Worm (Caenorhabditis elegans): ENCODE data around the gene K02F6.6.
"Not testable (repeated sequence)": the region's sequence is repeated elsewhere in the genome, so short reads cannot be mapped to it uniquely, and the experiment has no call there.

The K02F6.6 gene

DNA sequence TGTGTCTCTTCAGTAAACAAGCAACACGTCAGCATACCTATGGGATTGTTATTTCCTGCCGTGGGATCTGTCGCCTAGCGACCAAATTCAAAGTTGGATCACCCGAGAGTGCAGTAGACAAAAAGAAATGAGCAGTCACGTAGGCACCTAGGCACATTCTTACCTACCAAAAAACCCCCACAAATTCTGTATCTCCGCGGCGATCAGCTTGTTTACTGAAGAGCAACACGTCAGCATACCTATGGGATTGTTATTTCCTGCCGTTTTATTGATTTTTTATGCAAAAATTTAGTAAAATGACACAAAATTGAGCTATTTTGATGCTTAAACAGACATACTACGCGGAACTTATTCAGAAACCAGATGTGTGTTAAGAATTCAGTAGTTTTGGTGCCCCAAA lies 3.9 kb downstream of the K02F6.6 start, which contains the start of gene K02F6.5:
K02F6.5 (plus strand) TSS at position 301 of the 400 bp plus-strand sequence.
- TF ChIP-seq ref-1 (GFP tag; conservative IDR thresholded peaks at IDR 0.05); ztf-23 (GFP tag; IDR thresholded peaks at IDR 0.05); klf-2 (GFP tag; conservative IDR thresholded peaks at IDR 0.05): not testable (repeated sequence)

DNA sequence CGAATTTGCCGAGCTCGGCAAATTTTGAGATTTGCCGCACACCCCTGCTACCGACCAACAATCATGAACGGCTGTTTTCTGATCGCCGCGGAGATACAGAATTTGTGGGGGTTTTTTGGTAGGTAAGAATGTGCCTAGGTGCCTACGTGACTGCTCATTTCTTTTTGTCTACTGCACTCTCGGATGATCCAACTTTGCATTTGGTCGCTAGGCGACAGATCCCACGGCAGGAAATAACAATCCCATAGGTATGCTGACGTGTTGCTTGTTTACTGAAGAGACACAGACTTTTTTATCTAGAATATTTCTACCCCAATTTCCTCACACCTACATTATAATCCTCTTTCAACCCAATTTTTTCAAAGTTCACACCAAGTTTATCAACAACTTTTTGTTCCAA lies 4.4 kb downstream of the K02F6.6 start, which contains the start of gene K02F6.8:
K02F6.8 (minus strand) TSS at position 101 of the 400 bp plus-strand sequence.
- TF ChIP-seq ztf-29 (GFP tag; IDR thresholded peaks at IDR 0.05); ref-1 (GFP tag; conservative IDR thresholded peaks at IDR 0.05); med-1 (GFP tag; optimal IDR thresholded peaks at IDR 0.05; ENCODE audit: insufficient read depth): not testable (repeated sequence)

ce11 chrII:2537754-2538153 lies 7.2 kb downstream of the K02F6.6 start, which contains the start of gene K02F6.7:
Gene K02F6.7, minus strand, starts transcription at chrII:2537854.
- TF ChIP-seq tab-1 (GFP tag; IDR thresholded peaks at IDR 0.05) = no peak
- TF ChIP-seq T22C8.4 (GFP tag; IDR thresholded peaks at IDR 0.05) = no peak
- no peak for TF ChIP-seq ztf-23 (GFP tag; IDR thresholded peaks at IDR 0.05)
- no peak for TF ChIP-seq med-1 (GFP tag; optimal IDR thresholded peaks at IDR 0.05; ENCODE audit: insufficient read depth)
- no peak for TF ChIP-seq ref-1 (GFP tag; conservative IDR thresholded peaks at IDR 0.05)
- no peak for TF ChIP-seq flt-1 (GFP tag; IDR thresholded peaks at IDR 0.05)
- TF ChIP-seq cog-1 (tag; optimal IDR thresholded peaks at IDR 0.05) = no peak
- TF ChIP-seq klf-2 (GFP tag; conservative IDR thresholded peaks at IDR 0.05) = no peak
- no peak for TF ChIP-seq ztf-29 (GFP tag; IDR thresholded peaks at IDR 0.05)

ce11 chrII:2538194-2538593 lies 7.6 kb downstream of the K02F6.6 start, which contains the start of gene K02F6.4:
Gene K02F6.4, plus strand, starts transcription at chrII:2538494.
- TF ChIP-seq T22C8.4 (GFP tag; IDR thresholded peaks at IDR 0.05) (no peak), ref-1 (GFP tag; conservative IDR thresholded peaks at IDR 0.05) (no peak), klf-2 (GFP tag; conservative IDR thresholded peaks at IDR 0.05) (no peak)

ce11 chrII:2545925-2546324 lies 15.3 kb downstream of the K02F6.6 start, which contains the start of gene K02F6.3:
Gene K02F6.3, plus strand, starts transcription at chrII:2546225.
- TF ChIP-seq ztf-29 (GFP tag; IDR thresholded peaks at IDR 0.05) = no peak
- TF ChIP-seq T22C8.4 (GFP tag; IDR thresholded peaks at IDR 0.05) = no peak
- TF ChIP-seq cog-1 (tag; optimal IDR thresholded peaks at IDR 0.05) = no peak
- no peak for TF ChIP-seq tab-1 (GFP tag; IDR thresholded peaks at IDR 0.05)
- TF ChIP-seq ztf-23 (GFP tag; IDR thresholded peaks at IDR 0.05) = no peak
- no peak for TF ChIP-seq klf-2 (GFP tag; conservative IDR thresholded peaks at IDR 0.05)
- no peak for TF ChIP-seq ref-1 (GFP tag; conservative IDR thresholded peaks at IDR 0.05)
- no peak for TF ChIP-seq med-1 (GFP tag; optimal IDR thresholded peaks at IDR 0.05; ENCODE audit: insufficient read depth)
- no peak for TF ChIP-seq flt-1 (GFP tag; IDR thresholded peaks at IDR 0.05)

DNA sequence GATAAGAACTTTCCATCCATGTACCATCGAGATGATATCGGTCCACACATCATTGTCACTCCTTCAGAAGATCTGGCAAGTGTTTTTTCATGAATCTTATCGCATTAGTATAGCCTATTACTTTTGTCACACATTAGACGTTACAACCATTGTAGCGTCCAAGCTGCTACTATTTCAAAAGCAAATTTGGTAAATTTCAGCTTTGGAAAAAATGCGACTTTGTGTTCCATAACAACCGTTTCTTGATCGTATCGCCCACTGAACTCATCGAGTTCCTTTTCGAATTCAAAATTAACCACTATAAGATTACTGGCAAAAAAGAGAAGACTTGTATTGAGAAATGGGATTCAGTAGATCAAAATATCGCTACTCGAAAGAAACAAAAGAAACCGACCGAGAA lies 22.4 kb downstream of the K02F6.6 start:
- TF ChIP-seq ztf-29 (GFP tag; IDR thresholded peaks at IDR 0.05) (no peak), T22C8.4 (GFP tag; IDR thresholded peaks at IDR 0.05) (no peak), cog-1 (tag; optimal IDR thresholded peaks at IDR 0.05) (no peak), tab-1 (GFP tag; IDR thresholded peaks at IDR 0.05) (no peak), klf-2 (GFP tag; conservative IDR thresholded peaks at IDR 0.05) (no peak)

ce11 chrII:2553662-2554061 lies 23.1 kb downstream of the K02F6.6 start, which contains the start of gene K02F6.1:
Gene K02F6.1, plus strand, starts transcription at chrII:2553962.
- TF ChIP-seq flt-1 (GFP tag; IDR thresholded peaks at IDR 0.05); ref-1 (GFP tag; conservative IDR thresholded peaks at IDR 0.05); ztf-23 (GFP tag; IDR thresholded peaks at IDR 0.05): not testable (repeated sequence)

DNA sequence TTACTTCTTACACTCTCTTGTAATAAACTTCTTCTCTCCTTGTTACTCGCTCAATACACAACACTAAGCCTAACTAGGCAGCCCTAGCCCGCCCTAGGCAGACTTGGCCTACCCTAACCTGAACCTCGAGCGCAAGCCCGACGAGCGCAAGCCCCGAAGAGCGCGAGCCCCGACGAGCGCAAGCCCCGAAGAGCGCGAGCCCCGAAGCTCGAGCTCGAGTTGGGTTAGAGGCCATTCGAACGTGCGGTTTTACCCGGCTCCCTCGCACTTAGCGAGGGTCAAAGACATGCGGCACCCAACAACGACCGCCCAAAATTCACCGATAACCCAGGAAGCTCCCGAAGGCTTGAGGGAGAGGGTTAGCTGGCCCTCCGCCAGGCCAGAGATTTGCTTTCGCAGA lies 25.8 kb downstream of the K02F6.6 start:
- peak; percentile 33; the same call in 1 of the 2 replicates for TF ChIP-seq ztf-29 (GFP tag; IDR thresholded peaks at IDR 0.05)
- peak; percentile 39; the same call in 1 of the 2 replicates for TF ChIP-seq flt-1 (GFP tag; IDR thresholded peaks at IDR 0.05)

ce11 chrII:2563973-2564372 lies 33.4 kb downstream of the K02F6.6 start, which contains the start of gene nep-18:
Gene nep-18, minus strand, starts transcription at chrII:2564073.
- no peak for TF ChIP-seq tab-1 (GFP tag; IDR thresholded peaks at IDR 0.05)
- TF ChIP-seq med-1 (GFP tag; optimal IDR thresholded peaks at IDR 0.05; ENCODE audit: insufficient read depth) = no peak
- TF ChIP-seq klf-2 (GFP tag; conservative IDR thresholded peaks at IDR 0.05) = no peak
- TF ChIP-seq ref-1 (GFP tag; conservative IDR thresholded peaks at IDR 0.05) = no peak
- TF ChIP-seq T22C8.4 (GFP tag; IDR thresholded peaks at IDR 0.05) = no peak
- no peak for TF ChIP-seq ztf-29 (GFP tag; IDR thresholded peaks at IDR 0.05)
- TF ChIP-seq ztf-23 (GFP tag; IDR thresholded peaks at IDR 0.05) = no peak
- TF ChIP-seq flt-1 (GFP tag; IDR thresholded peaks at IDR 0.05) = no peak
- no peak for TF ChIP-seq cog-1 (tag; optimal IDR thresholded peaks at IDR 0.05)

DNA sequence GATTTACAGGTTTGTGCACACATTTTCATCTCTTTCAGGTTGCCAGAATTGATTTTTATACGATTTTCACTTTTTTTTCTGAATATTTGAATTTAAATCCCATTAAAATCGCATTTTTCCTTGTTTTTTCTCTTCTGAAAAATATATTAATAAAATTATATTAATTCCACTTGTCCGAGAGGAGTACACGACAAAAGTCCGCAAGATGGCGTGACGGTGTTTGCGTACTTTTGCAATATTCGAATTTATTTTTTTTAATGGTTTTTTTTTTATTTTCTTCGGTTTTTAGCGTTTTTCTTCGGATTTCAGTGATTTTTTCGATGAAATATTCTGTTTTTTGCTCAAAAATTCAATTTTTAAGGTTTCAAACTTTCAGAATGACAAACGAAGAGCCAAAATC lies 34.3 kb downstream of the K02F6.6 start, which contains the start of gene usp-39:
usp-39 (plus strand) TSS at position 377 of the 400 bp plus-strand sequence.
- TF ChIP-seq flt-1 (GFP tag; IDR thresholded peaks at IDR 0.05) (no peak), cog-1 (tag; optimal IDR thresholded peaks at IDR 0.05) (peak; percentile 49), tab-1 (GFP tag; IDR thresholded peaks at IDR 0.05) (no peak)

DNA sequence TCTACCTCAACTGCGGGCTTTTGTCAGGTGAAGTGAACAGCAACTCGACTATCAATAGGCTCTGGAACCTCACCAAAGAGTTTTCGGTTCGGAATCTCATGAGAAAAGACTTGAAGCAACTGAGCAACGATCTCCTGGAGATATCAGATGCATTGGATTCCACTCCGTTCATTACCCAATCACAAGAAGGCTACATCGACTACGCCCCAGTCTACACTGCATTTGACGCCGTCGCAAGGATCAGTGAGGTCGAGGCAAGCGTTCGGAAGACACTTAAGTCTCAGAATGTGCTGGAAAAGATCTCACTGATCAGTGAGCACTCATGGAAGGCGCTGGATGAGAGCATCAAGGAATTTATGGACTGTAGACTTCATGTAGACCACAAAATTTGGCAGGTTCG lies 47.6 kb downstream of the K02F6.6 start:
- TF ChIP-seq T22C8.4 (GFP tag; IDR thresholded peaks at IDR 0.05) (no peak), ref-1 (GFP tag; conservative IDR thresholded peaks at IDR 0.05) (no peak), cog-1 (tag; optimal IDR thresholded peaks at IDR 0.05) (no peak), med-1 (GFP tag; optimal IDR thresholded peaks at IDR 0.05; ENCODE audit: insufficient read depth) (no peak), klf-2 (GFP tag; conservative IDR thresholded peaks at IDR 0.05) (no peak), tab-1 (GFP tag; IDR thresholded peaks at IDR 0.05) (no peak), ztf-23 (GFP tag; IDR thresholded peaks at IDR 0.05) (no peak), ztf-29 (GFP tag; IDR thresholded peaks at IDR 0.05) (no peak), flt-1 (GFP tag; IDR thresholded peaks at IDR 0.05) (no peak)
